Worm (Caenorhabditis elegans) whole organism, late embryonic: Measurements from ENCODE around the gene srn-1.

Experiments used
- C38D4.7 ChIP-seq: fragments of 200-800 bp; sonication (Bioruptor generic); optimal IDR thresholded peaks from 2 replicates; lab custom pipeline; 2018; ENCODE audit warnings: mild to moderate bottlenecking, missing genetic modification characterization, moderate library complexity, missing compliant biosample characterization
- K09A11.1 ChIP-seq: sonication (generic microtip); optimal IDR thresholded peaks from 2 replicates; lab custom pipeline; 2017; ENCODE audit warnings: antibody characterized with exemption, mild to moderate bottlenecking, missing genetic modification characterization, missing compliant biosample characterization; ENCODE audit not compliant: insufficient read depth
- ama-1 ChIP-seq: fragments of 150-350 bp; optimal IDR thresholded peaks from 2 replicates; lab custom pipeline; 2014
- ceh-22 ChIP-seq: sonication (generic microtip); optimal IDR thresholded peaks from 2 replicates; lab custom pipeline; 2017; ENCODE audit warnings: missing biosample characterization, missing genetic modification characterization
- ceh-48 ChIP-seq: sonication (generic microtip); optimal IDR thresholded peaks from 2 replicates; lab custom pipeline; 2016; ENCODE audit warnings: missing genetic modification characterization, inconsistent platforms, missing compliant biosample characterization
- gmeb-2 ChIP-seq: sonication (generic microtip); optimal IDR thresholded peaks from 2 replicates; lab custom pipeline; 2016; ENCODE audit warnings: missing genetic modification characterization, inconsistent platforms, missing compliant biosample characterization
- nfya-1 ChIP-seq: sonication (generic microtip); optimal IDR thresholded peaks from 2 replicates; lab custom pipeline; 2017; ENCODE audit warnings: missing genetic modification characterization, mild to moderate bottlenecking, missing compliant biosample characterization, antibody characterized with exemption, moderate library complexity
- pax-1 ChIP-seq: fragments of 150-350 bp; optimal IDR thresholded peaks from 2 replicates; lab custom pipeline; 2014; ENCODE audit warnings: missing biosample characterization, missing genetic modification characterization
- tbx-7 ChIP-seq: sonication (generic microtip); optimal IDR thresholded peaks from 2 replicates; lab custom pipeline; 2016; ENCODE audit warnings: missing genotype, missing genetic modification characterization, missing compliant biosample characterization
- ttx-3 ChIP-seq: sonication (generic microtip); optimal IDR thresholded peaks from 2 replicates; lab custom pipeline; 2016; ENCODE audit warnings: missing genetic modification reagents, missing genetic modification characterization, missing compliant biosample characterization
- unc-86 ChIP-seq: sonication (generic microtip); optimal IDR thresholded peaks from 2 replicates; lab custom pipeline; 2016; ENCODE audit warnings: missing genetic modification characterization, missing compliant biosample characterization
- ztf-16 ChIP-seq: sonication (generic microtip); optimal IDR thresholded peaks from 2 replicates; lab custom pipeline; 2017; ENCODE audit warnings: missing genetic modification characterization, missing compliant biosample characterization

- TF ChIP-seq gmeb-2 (no peak), ceh-22 (tag; lab: Kevin White, UChicago) (no peak), ztf-16 (tag; lab: Kevin White, UChicago) (no peak), ama-1 (lab: Kevin White, UChicago) (no peak), ceh-48 (tag; lab: Kevin White, UChicago) (no peak), ttx-3 (tag; lab: Kevin White, UChicago) (no peak), K09A11.1 (tag; lab: Kevin White, UChicago) (no peak), nfya-1 (tag; lab: Kevin White, UChicago) (no peak), C38D4.7 (GFP tag; lab: Kevin White, UChicago) (no peak), pax-1 (no peak), unc-86 (tag; lab: Kevin White, UChicago) (no peak), tbx-7 (no peak)
These were observed 14.8 kb upstream of the srn-1 start for ce11 chrV:6301046-6301445.
